Fruit fly (Drosophila melanogaster): ENCODE results near the gene CG34456.
A peak's percentile ranks its signal among the peaks of the same experiment; 100 is the strongest.

The CG34456 gene

DNA sequence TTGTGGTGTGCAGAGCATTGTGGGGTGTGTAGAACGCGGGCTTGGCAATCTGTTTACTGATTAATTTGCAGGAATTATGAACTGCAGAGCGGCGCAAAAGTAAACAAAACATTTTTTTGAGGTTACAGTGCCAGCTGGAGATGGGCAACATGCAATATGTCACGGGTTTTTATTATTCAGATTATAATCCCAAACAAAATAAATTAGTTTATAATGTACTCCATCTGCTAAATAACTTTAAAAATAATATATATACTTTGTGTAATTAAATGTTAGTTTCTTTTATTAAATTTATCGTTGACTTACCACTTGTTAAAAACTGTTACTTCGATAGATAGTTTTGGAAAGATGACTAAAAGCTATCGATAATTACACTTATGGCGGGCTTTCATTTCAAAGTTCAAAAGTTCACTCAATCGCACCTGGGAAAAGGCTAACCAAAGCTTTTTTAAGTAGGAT lies 9.0 kb downstream of the CG34456 start, which contains the start of gene Fdx1 (continued):
- TF ChIP-seq CG12391 (tag; optimal IDR thresholded peaks at IDR 0.05) (peak; percentile 65), B-H2 (GFP tag; optimal IDR thresholded peaks at IDR 0.05) (peak; percentile 18), fru (optimal IDR thresholded peaks at IDR 0.05) (no peak), hkb (optimal IDR thresholded peaks at IDR 0.05) (no peak), hkb (GFP tag; IDR thresholded peaks at IDR 0.05) (peak; percentile 63; the same call in 1 of the 2 replicates), org-1 (GFP tag; optimal IDR thresholded peaks at IDR 0.05) (no peak), CG14014 (GFP tag; IDR thresholded peaks at IDR 0.05) (0 out of 2 replicates have a peak, but pooled peaks have one; percentile 39), Spps (tag; optimal IDR thresholded peaks at IDR 0.05) (peak; percentile 5), Dbx (GFP tag; IDR thresholded peaks at IDR 0.05) (peak; percentile 39; the same call in 1 of the 3 replicates), CG9876 (GFP tag; optimal IDR thresholded peaks at IDR 0.05) (no peak), Trl (optimal IDR thresholded peaks at IDR 0.05) (no peak), Trl (GFP tag; optimal IDR thresholded peaks at IDR 0.05) (no peak), CG6791 (GFP tag; IDR thresholded peaks at IDR 0.05; ENCODE audit: partially characterized antibody) (no peak), ham (GFP tag; IDR thresholded peaks at IDR 0.05) (no peak), abd-A (tag; optimal IDR thresholded peaks at IDR 0.05) (no peak), Pdp1 (GFP tag; optimal IDR thresholded peaks at IDR 0.05) (peak in 1 of 2 experiments; percentile 59), btn (GFP tag; optimal IDR thresholded peaks at IDR 0.05) (no peak), CG11398 (GFP tag; optimal IDR thresholded peaks at IDR 0.05) (no peak), CG9437 (GFP tag; optimal IDR thresholded peaks at IDR 0.05) (peak; percentile 10), ttk (GFP tag; IDR thresholded peaks at IDR 0.05) (no peak), br (optimal IDR thresholded peaks at IDR 0.05) (no peak), CG1603 (tag; optimal IDR thresholded peaks at IDR 0.05) (no peak), CG7928 (GFP tag; optimal IDR thresholded peaks at IDR 0.05) (no peak), MESR4 (GFP tag; optimal IDR thresholded peaks at IDR 0.05) (peak; percentile 12), CG11247 (GFP tag; IDR thresholded peaks at IDR 0.05) (0 out of 2 replicates have a peak, but pooled peaks have one; percentile 27), ranshi (GFP tag; IDR thresholded peaks at IDR 0.05) (peak; percentile 37; the same call in 1 of the 2 replicates), CG13624 (GFP tag; optimal IDR thresholded peaks at IDR 0.05) (peak; percentile 8), CG12155 (GFP tag; optimal IDR thresholded peaks at IDR 0.05) (peak; percentile 33), CG7745 (tag; optimal IDR thresholded peaks at IDR 0.05) (no peak), CG10543 (GFP tag; optimal IDR thresholded peaks at IDR 0.05) (peak; percentile 40), gsb-n (tag; optimal IDR thresholded peaks at IDR 0.05) (peak; percentile 19), CG2678 (tag; optimal IDR thresholded peaks at IDR 0.05) (no peak), tll (GFP tag; optimal IDR thresholded peaks at IDR 0.05) (no peak), Oaz (GFP tag; IDR thresholded peaks at IDR 0.05) (0 out of 2 replicates have a peak, but pooled peaks have one; percentile 13), ac (GFP tag; optimal IDR thresholded peaks at IDR 0.05) (no peak), Sox100B (GFP tag; optimal IDR thresholded peaks at IDR 0.05) (peak; percentile 23), tgo (GFP tag; IDR thresholded peaks at IDR 0.05) (peak; percentile 28; the same call in 2 of the 3 replicates), CG33557 (GFP tag; optimal IDR thresholded peaks at IDR 0.05) (peak; percentile 20), CG18476 (GFP tag; optimal IDR thresholded peaks at IDR 0.05) (peak; percentile 30), CG30403 (GFP tag; optimal IDR thresholded peaks at IDR 0.05) (peak; percentile 71), CG13894 (tag; optimal IDR thresholded peaks at IDR 0.05) (peak; percentile 33), eve (GFP tag; optimal IDR thresholded peaks at IDR 0.05) (no peak), CG2120 (GFP tag; optimal IDR thresholded peaks at IDR 0.05) (peak; percentile 66), CHES-1-like (GFP tag; optimal IDR thresholded peaks at IDR 0.05) (no peak), fd3F (GFP tag; optimal IDR thresholded peaks at IDR 0.05) (peak; percentile 16), Chrac-16 (GFP tag; optimal IDR thresholded peaks at IDR 0.05) (peak; percentile 23), tin (GFP tag; optimal IDR thresholded peaks at IDR 0.05) (peak; percentile 41), CG9727 (GFP tag; optimal IDR thresholded peaks at IDR 0.05) (no peak), CG1233 (GFP tag; optimal IDR thresholded peaks at IDR 0.05) (no peak), Hr78 (GFP tag; optimal IDR thresholded peaks at IDR 0.05) (no peak), CG33213 (GFP tag; optimal IDR thresholded peaks at IDR 0.05) (no peak), h (optimal IDR thresholded peaks at IDR 0.05) (no peak)

Data from whole organism, embryonic.